Worm (Caenorhabditis elegans) whole organism, mixed stage, embryonic: ENCODE data around the gene F36H12.4.

Experiments
- blmp-1 ChIP-seq: fragments of 150-350 bp; optimal IDR thresholded peaks from 2 replicates; lab custom pipeline; 2014; ENCODE audit warnings: missing biosample characterization, missing genetic modification characterization
- ces-1 ChIP-seq: fragments of 150-350 bp; optimal IDR thresholded peaks from 2 replicates; lab custom pipeline; 2014; ENCODE audit warnings: missing biosample characterization, missing genetic modification reagents, missing genetic modification characterization
- lsy-2 ChIP-seq: fragments of 150-350 bp; optimal IDR thresholded peaks from 2 replicates; lab custom pipeline; 2014; ENCODE audit warnings: missing biosample characterization, missing genetic modification characterization
- nhr-12 ChIP-seq: fragments of 150-350 bp; optimal IDR thresholded peaks from 2 replicates; lab custom pipeline; 2014; ENCODE audit warnings: missing biosample characterization, missing genetic modification characterization
- pha-4 ChIP-seq: fragments of 150-350 bp; optimal IDR thresholded peaks from 2 replicates; lab custom pipeline; 2018; ENCODE audit warnings: missing biosample characterization, missing genetic modification reagents, missing genetic modification characterization
- snpc-4 ChIP-seq: fragments of 150-350 bp; optimal IDR thresholded peaks from 2 replicates; lab custom pipeline; 2014; ENCODE audit warnings: missing biosample characterization, missing genetic modification characterization
- unc-120 ChIP-seq: sonication (generic microtip); optimal IDR thresholded peaks from 2 replicates; lab custom pipeline; 2017; ENCODE audit warnings: missing genetic modification characterization, missing compliant biosample characterization; ENCODE audit not compliant: poor library complexity, severe bottlenecking
- unc-39 ChIP-seq: fragments of 150-350 bp; optimal IDR thresholded peaks from 2 replicates; lab custom pipeline; 2014; ENCODE audit warnings: missing biosample characterization, missing genetic modification characterization

DNA sequence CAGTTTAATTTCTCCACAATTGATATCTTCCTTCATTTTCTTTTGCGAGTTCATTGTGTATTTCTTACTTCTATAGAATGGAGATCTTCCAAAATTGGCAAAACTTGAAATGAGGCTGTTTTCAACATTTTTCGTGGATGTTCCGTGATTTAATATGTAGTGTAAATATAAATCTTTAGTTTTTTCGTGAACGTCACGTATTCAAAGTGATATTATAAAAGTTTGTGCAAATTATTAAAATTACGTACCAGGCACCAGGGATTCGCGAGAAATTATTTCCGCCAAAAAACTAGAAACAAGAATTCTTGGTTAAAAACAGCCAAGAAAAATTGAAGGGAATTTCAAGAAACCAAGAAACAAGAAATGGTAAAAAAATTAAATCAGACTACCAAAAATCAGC, 44.7 kb upstream of the F36H12.4 start, which contains the start of gene Y59E9AL.8:
- TF ChIP-seq blmp-1 (no peak), pha-4 (tag; lab: Kevin White, UChicago) (no peak), snpc-4 (tag; lab: Kevin White, UChicago) (no peak), nhr-12 (tag; lab: Kevin White, UChicago) (no peak), unc-120 (tag; lab: Kevin White, UChicago) (no peak), ces-1 (no peak), unc-39 (tag; lab: Kevin White, UChicago) (no peak), lsy-2 (tag; lab: Kevin White, UChicago) (no peak)
